Fruit fly (Drosophila melanogaster): Measurements from ENCODE around the gene CG10435.

Gene CG10435

dm6 chr3R:7966544-7967264 lies 46.3 kb downstream of the CG10435 start:
- TF ChIP-seq CG15710 (tag; optimal IDR thresholded peaks at IDR 0.05): no peak
- TF ChIP-seq EcR (GFP tag; optimal IDR thresholded peaks at IDR 0.05): peak; percentile 85
- TF ChIP-seq CG14655 (GFP tag; optimal IDR thresholded peaks at IDR 0.05): no peak
- peak; percentile 12; the same call in 1 of the 2 replicates for TF ChIP-seq CG32121 (GFP tag; IDR thresholded peaks at IDR 0.05)
- TF ChIP-seq D1 (tag; optimal IDR thresholded peaks at IDR 0.05): no peak
- TF ChIP-seq Pif1B (GFP tag; optimal IDR thresholded peaks at IDR 0.05): no peak
- TF ChIP-seq CG13204 (GFP tag; optimal IDR thresholded peaks at IDR 0.05): peak; percentile 74
- TF ChIP-seq gl (tag; optimal IDR thresholded peaks at IDR 0.05): peak; percentile 16
- no peak for TF ChIP-seq Snoo (tag; optimal IDR thresholded peaks at IDR 0.05)
- TF ChIP-seq CG17806 (tag; optimal IDR thresholded peaks at IDR 0.05): no peak
- TF ChIP-seq Ets98B (GFP tag; IDR thresholded peaks at IDR 0.05): peak; percentile 30; the same call in 1 of the 2 replicates
- TF ChIP-seq CG12605 (GFP tag; IDR thresholded peaks at IDR 0.05): peak; percentile 62
- no peak for TF ChIP-seq Pif1A (GFP tag; optimal IDR thresholded peaks at IDR 0.05)
- peak; percentile 76 for TF ChIP-seq CG4496 (GFP tag; IDR thresholded peaks at IDR 0.05)
- no peak; the same call in none of the 3 replicates for TF ChIP-seq fd96Ca (GFP tag; IDR thresholded peaks at IDR 0.05)
- no peak for TF ChIP-seq CG8159 (tag; optimal IDR thresholded peaks at IDR 0.05)
- no peak for TF ChIP-seq CG9948 (tag; optimal IDR thresholded peaks at IDR 0.05)
- TF ChIP-seq CG10348 (GFP tag; IDR thresholded peaks at IDR 0.05): no peak
- no peak for TF ChIP-seq CG34367 (tag; optimal IDR thresholded peaks at IDR 0.05)
- TF ChIP-seq rn (GFP tag; IDR thresholded peaks at IDR 0.05): no peak
- no peak for TF ChIP-seq CG8301 (tag; optimal IDR thresholded peaks at IDR 0.05)

dm6 chr3R:7964751-7965319 lies 48.2 kb downstream of the CG10435 start:
- TF ChIP-seq EcR (GFP tag; optimal IDR thresholded peaks at IDR 0.05) (no peak), Pif1B (GFP tag; optimal IDR thresholded peaks at IDR 0.05) (no peak), CG8301 (tag; optimal IDR thresholded peaks at IDR 0.05) (no peak), CG12605 (GFP tag; IDR thresholded peaks at IDR 0.05) (no peak), CG14655 (GFP tag; optimal IDR thresholded peaks at IDR 0.05) (no peak), D1 (tag; optimal IDR thresholded peaks at IDR 0.05) (no peak), fd96Ca (GFP tag; IDR thresholded peaks at IDR 0.05) (no peak), gl (tag; optimal IDR thresholded peaks at IDR 0.05) (no peak), Snoo (tag; optimal IDR thresholded peaks at IDR 0.05) (no peak), CG17806 (tag; optimal IDR thresholded peaks at IDR 0.05) (no peak)

dm6 chr3R:7963495-7964132 lies 49.4 kb downstream of the CG10435 start:
- TF ChIP-seq CG8159 (tag; optimal IDR thresholded peaks at IDR 0.05): no peak
- 0 out of 3 replicates have a peak, but pooled peaks have one; percentile 39 for TF ChIP-seq CG4496 (GFP tag; IDR thresholded peaks at IDR 0.05)
- TF ChIP-seq CG13204 (GFP tag; optimal IDR thresholded peaks at IDR 0.05): peak; percentile 58
- peak; percentile 43; the same call in 1 of the 2 replicates for TF ChIP-seq CG32121 (GFP tag; IDR thresholded peaks at IDR 0.05)

dm6 chr3R:7962778-7963494 lies 50.1 kb downstream of the CG10435 start:
- TF ChIP-seq CG14655 (GFP tag; optimal IDR thresholded peaks at IDR 0.05) (peak; percentile 87), rn (GFP tag; IDR thresholded peaks at IDR 0.05) (0 out of 2 replicates have a peak, but pooled peaks have one; percentile 21), Pif1B (GFP tag; optimal IDR thresholded peaks at IDR 0.05) (peak; percentile 54), Ets98B (GFP tag; IDR thresholded peaks at IDR 0.05) (peak; percentile 49), CG17806 (tag; optimal IDR thresholded peaks at IDR 0.05) (peak; percentile 33), CG32121 (GFP tag; IDR thresholded peaks at IDR 0.05) (no peak), CG15710 (tag; optimal IDR thresholded peaks at IDR 0.05) (peak; percentile 66), CG34367 (tag; optimal IDR thresholded peaks at IDR 0.05) (peak; percentile 55), CG4496 (GFP tag; IDR thresholded peaks at IDR 0.05) (peak; percentile 73; the same call in 2 of the 3 replicates), CG8159 (tag; optimal IDR thresholded peaks at IDR 0.05) (peak; percentile 82), CG13204 (GFP tag; optimal IDR thresholded peaks at IDR 0.05) (peak; percentile 84), Snoo (tag; optimal IDR thresholded peaks at IDR 0.05) (peak; percentile 73), CG10348 (GFP tag; IDR thresholded peaks at IDR 0.05) (no peak), CG8301 (tag; optimal IDR thresholded peaks at IDR 0.05) (peak; percentile 54), Pif1A (GFP tag; optimal IDR thresholded peaks at IDR 0.05) (peak; percentile 15), gl (tag; optimal IDR thresholded peaks at IDR 0.05) (no peak), EcR (GFP tag; optimal IDR thresholded peaks at IDR 0.05) (no peak), fd96Ca (GFP tag; IDR thresholded peaks at IDR 0.05) (peak; percentile 76), CG12605 (GFP tag; IDR thresholded peaks at IDR 0.05) (no peak), CG9948 (tag; optimal IDR thresholded peaks at IDR 0.05) (peak; percentile 78), D1 (tag; optimal IDR thresholded peaks at IDR 0.05) (no peak)

- TF ChIP-seq CG32121 (GFP tag; IDR thresholded peaks at IDR 0.05) (no peak), gl (tag; optimal IDR thresholded peaks at IDR 0.05) (no peak), CG14655 (GFP tag; optimal IDR thresholded peaks at IDR 0.05) (no peak), CG34367 (tag; optimal IDR thresholded peaks at IDR 0.05) (no peak), EcR (GFP tag; optimal IDR thresholded peaks at IDR 0.05) (no peak), Pif1A (GFP tag; optimal IDR thresholded peaks at IDR 0.05) (no peak), CG15710 (tag; optimal IDR thresholded peaks at IDR 0.05) (no peak), Pif1B (GFP tag; optimal IDR thresholded peaks at IDR 0.05) (no peak), CG8301 (tag; optimal IDR thresholded peaks at IDR 0.05) (no peak), rn (GFP tag; IDR thresholded peaks at IDR 0.05) (no peak), CG9948 (tag; optimal IDR thresholded peaks at IDR 0.05) (no peak), fd96Ca (GFP tag; IDR thresholded peaks at IDR 0.05) (no peak), Snoo (tag; optimal IDR thresholded peaks at IDR 0.05) (no peak), CG10348 (GFP tag; IDR thresholded peaks at IDR 0.05) (no peak), CG17806 (tag; optimal IDR thresholded peaks at IDR 0.05) (no peak)
Observed at dm6 chr3R:7961348-7961747, 51.7 kb downstream of the CG10435 start.
